Worm (Caenorhabditis elegans): Measurements from ENCODE around the gene srd-43.

DNA sequence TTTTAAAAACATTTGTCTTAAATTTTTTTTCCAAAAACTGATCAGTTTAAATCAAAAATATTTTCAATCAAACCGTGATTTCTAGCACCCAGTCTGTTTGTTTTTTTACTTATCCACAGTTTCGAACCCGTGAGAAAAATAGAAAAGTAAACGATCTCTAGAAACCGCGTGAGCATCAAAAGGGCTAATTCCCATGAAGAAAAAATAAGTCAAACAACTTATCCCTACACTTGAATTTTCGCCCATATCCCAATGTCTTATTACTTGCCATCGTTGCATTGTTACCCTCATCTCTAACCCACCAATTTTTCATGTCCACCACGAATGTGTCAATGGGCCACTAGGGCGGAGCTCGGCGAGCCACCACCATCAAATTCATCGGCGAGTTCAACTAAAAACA is 32.1 kb upstream of the srd-43 start, which contains the start of gene ptr-24:
- TF ChIP-seq med-1 (GFP tag; optimal IDR thresholded peaks at IDR 0.05; ENCODE audit: insufficient read depth) (no peak), klf-2 (GFP tag; conservative IDR thresholded peaks at IDR 0.05) (no peak), tab-1 (GFP tag; IDR thresholded peaks at IDR 0.05) (no peak), T22C8.4 (GFP tag; IDR thresholded peaks at IDR 0.05) (no peak), flt-1 (GFP tag; IDR thresholded peaks at IDR 0.05) (no peak), cog-1 (tag; optimal IDR thresholded peaks at IDR 0.05) (no peak), ztf-23 (GFP tag; IDR thresholded peaks at IDR 0.05) (no peak)

Measured in whole organism, midembryonic.